Fruit fly (Drosophila melanogaster): Measurements from ENCODE around the gene Sgt.

The Sgt gene

DNA sequence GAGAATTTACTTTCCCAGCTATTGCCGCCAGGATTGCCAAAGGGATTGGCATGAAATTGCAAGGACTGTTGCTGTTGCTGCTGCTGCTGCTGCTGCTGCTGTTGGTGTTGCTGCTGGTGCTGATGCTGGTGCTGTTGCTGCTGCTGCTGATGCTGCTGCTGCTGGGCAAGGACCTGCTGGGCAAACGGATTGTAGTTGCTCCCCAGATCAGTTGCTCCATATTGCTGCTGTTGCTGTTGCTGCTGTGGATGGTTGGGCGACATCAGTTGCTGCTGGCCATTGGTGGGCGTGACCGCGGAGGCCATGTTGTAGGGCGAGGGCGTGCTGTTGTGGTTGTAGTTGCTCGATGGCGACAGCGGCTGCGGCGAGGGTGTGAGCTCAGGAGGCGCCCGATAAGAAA, 33.8 kb upstream of the Sgt start:
- TF ChIP-seq pan (optimal IDR thresholded peaks at IDR 0.05) (no peak), EcR (GFP tag; optimal IDR thresholded peaks at IDR 0.05) (no peak)

DNA sequence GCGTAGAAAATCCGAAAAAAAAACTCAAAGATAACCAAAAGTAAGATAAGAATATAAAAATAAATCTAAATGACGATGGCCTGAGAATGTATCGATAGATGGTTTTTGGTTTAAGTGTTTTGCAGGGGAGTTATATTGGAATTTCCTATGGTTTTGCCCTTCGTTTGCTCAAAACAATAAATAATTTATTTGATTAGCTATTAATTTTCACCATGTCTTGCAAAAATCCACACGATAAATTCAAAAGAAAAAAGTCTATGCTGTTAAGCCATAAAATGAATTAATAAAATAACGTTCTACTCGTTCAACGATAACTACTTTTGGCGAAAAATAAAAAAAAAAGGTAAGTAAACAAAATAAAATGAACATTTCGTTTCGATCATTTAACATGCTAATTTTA, 24.3 kb upstream of the Sgt start:
- TF ChIP-seq CG8478 (optimal IDR thresholded peaks at IDR 0.05) (no peak), Dll (optimal IDR thresholded peaks at IDR 0.05) (no peak), EcR (GFP tag; optimal IDR thresholded peaks at IDR 0.05) (no peak), usp (GFP tag; optimal IDR thresholded peaks at IDR 0.05) (no peak), psq (optimal IDR thresholded peaks at IDR 0.05) (no peak), pan (optimal IDR thresholded peaks at IDR 0.05) (no peak)

DNA sequence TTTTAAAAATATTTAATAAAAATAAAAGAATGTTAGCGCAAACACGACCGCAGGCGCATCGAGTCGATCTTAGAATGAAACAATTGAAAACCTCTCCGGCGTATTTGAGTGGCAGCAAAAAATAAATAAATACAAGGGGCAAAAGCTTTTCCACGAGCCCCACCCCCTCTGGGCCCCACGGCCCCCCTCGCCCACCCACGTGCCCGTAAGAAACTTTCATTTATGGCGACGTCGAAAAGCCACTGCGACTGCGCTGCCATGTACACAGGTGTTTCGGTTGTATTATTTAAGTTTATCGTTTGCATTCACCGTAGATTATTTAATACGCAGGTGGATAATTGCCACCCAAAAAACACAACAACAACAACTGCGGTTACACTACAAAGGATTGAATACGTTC, 23.0 kb upstream of the Sgt start:
- TF ChIP-seq psq (optimal IDR thresholded peaks at IDR 0.05), result no peak
- no peak for TF ChIP-seq Dll (optimal IDR thresholded peaks at IDR 0.05)
- no peak for TF ChIP-seq pan (optimal IDR thresholded peaks at IDR 0.05)
- TF ChIP-seq usp (GFP tag; optimal IDR thresholded peaks at IDR 0.05), result no peak
- TF ChIP-seq EcR (GFP tag; optimal IDR thresholded peaks at IDR 0.05), result no peak
- TF ChIP-seq CG8478 (optimal IDR thresholded peaks at IDR 0.05), result no peak

DNA sequence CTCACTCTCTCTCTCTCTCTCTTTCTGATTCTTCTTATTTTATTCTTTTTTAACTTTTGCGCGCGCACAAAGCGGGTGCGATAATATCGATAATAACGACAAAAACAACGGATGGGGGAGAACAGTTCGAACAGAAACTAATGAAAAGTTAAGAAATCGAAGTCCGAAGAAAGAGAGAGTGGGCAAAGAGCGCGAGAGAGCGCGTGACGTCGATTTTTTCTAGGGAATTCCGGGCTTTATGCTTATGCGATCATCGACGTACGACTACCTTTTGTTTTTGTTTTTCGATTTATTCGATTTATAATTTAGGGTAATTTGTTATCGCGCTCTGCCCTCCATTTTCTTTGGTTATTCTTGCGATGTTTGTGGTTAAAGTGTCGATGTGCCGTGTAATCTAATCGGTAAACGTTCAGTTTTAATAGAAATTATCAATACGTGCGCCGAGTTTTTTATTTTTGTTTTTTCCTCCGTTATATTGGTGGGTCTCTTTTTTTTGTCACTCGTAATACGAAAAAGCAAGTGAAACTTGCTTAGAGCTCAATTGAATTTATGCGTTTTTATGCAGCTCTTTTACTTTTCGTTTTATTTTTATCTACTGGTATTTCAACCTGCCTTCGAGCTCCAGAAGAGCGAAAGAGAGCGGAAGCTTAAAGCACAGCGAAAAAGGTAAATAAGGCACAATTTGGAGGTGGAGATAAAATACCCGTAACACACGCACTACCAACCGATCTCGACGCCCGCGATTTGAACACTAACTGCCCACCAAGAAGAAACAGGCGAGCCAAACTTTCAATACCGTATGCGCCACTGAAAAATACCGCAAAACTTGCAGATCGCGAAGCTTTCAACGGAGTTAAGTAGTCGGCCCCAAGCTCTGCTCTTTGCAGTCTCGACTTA, 21.5 kb upstream of the Sgt start, which contains the start of gene dl:
Gene dl, minus strand, starts transcription at position 757 of the 897 bp plus-strand sequence.
- TF ChIP-seq EcR (GFP tag; optimal IDR thresholded peaks at IDR 0.05), result no peak
- peak; percentile 67 for TF ChIP-seq pan (optimal IDR thresholded peaks at IDR 0.05)

DNA sequence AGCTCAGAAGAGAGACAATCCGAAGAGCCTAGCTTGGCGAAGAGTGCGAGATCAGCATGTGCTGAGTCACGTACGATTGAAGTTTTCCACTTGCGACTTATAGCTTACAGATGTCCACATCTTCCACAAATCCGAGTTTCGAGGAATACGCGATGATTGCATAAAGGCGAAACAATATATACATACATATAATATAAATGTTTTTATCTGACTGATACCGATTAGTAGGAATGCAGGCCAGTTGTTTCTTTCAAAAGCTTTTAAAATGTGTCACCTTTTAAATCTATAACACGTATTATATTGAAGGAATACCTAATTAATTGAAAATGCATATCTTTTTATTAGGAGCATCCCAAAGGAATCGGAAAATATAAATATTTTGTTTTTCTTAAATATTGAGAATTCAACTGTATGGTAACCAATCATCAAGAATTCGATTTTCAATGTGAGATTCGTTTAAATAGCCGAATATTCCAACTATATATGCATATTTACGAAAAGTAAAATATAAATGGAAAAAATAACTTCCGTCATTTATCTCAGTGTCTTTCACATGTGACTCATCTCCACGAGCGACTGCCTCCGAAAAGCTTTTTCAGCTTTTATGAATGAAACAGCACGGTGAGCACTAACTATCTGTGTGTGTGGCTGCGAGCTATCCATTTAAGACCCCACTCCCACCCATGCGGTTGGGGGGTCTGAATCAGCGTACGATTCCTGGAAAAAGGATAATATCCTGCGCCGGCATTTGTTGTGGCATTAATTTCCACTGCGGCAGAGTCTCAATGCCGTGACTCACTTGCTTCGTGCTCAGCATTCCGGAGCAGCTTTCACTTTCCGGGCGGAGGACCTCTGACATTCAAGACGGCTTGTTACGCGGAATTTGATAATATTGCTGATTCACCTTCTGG, 20.6 kb upstream of the Sgt start:
- TF ChIP-seq Dll (optimal IDR thresholded peaks at IDR 0.05), result no peak
- no peak for TF ChIP-seq usp (GFP tag; optimal IDR thresholded peaks at IDR 0.05)
- no peak for TF ChIP-seq psq (optimal IDR thresholded peaks at IDR 0.05)
- TF ChIP-seq CG8478 (optimal IDR thresholded peaks at IDR 0.05), result no peak
- no peak for TF ChIP-seq EcR (GFP tag; optimal IDR thresholded peaks at IDR 0.05)

DNA sequence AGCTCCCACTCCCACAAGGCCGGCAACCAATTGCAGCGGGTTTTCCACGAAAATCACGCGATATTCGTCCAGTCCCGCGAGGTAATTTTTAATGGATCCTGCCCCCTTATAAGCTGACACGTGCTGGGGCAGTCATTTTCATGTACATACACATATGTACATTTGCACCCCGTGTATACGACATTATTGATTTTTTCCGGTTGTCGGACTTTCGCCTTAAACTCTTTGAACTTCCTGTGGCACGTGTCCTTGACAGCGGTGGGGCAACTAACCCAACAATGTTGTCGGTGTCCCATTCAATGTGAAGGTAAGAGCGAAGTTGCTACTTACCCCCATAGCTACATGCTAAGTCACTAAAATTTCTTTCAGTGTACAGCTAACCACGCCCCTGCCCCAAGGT, 19.3 kb upstream of the Sgt start:
- TF ChIP-seq CG8478 (optimal IDR thresholded peaks at IDR 0.05) (no peak), EcR (GFP tag; optimal IDR thresholded peaks at IDR 0.05) (no peak), usp (GFP tag; optimal IDR thresholded peaks at IDR 0.05) (no peak), psq (optimal IDR thresholded peaks at IDR 0.05) (no peak), Dll (optimal IDR thresholded peaks at IDR 0.05) (no peak), pan (optimal IDR thresholded peaks at IDR 0.05) (no peak)

DNA sequence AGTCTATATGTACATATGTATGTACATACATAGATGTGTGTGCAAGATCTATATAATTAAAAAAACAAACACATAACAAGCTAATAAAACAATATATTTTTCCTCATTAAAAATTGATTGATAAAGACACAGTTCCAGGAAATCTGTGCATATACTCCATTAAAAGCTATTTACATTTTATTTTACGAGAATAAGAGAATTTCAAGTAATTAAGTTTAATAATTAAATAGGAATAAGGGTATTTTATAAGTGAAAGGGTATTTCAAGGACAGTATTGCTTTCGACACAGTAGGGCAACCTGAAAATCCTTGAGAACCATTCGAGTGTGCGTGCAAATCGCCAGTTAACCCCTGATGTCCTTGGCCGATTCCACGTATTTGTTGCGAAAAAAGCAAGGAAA, 18.8 kb upstream of the Sgt start, which contains the start of gene CG5050:
Gene CG5050, plus strand, starts transcription at position 301 of the 400 bp plus-strand sequence.
- TF ChIP-seq Dll (optimal IDR thresholded peaks at IDR 0.05) (no peak), psq (optimal IDR thresholded peaks at IDR 0.05) (no peak), CG8478 (optimal IDR thresholded peaks at IDR 0.05) (no peak), usp (GFP tag; optimal IDR thresholded peaks at IDR 0.05) (no peak), pan (optimal IDR thresholded peaks at IDR 0.05) (no peak), EcR (GFP tag; optimal IDR thresholded peaks at IDR 0.05) (no peak)

DNA sequence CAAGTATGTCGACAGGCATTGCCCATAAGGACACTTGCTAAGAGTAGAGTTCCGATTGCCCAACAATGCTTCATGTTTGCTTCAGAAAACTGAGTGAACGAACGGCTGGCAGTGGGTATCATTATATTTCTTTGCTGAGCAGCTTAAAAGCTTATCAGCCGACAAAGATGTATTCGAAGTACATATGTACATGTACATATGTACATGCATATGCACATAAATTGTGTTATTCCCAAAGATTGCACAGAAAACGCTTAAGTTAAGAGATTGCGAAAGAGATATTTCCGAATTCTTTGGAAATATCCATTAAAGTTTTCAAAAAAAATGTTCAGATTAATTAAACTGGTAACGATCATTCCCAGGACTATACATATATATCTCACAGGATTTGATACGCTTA, 15.6 kb upstream of the Sgt start, which contains the start of gene SPH93:
Gene SPH93, minus strand, starts transcription at position 101 of the 400 bp plus-strand sequence.
- TF ChIP-seq psq (optimal IDR thresholded peaks at IDR 0.05) (no peak), CG8478 (optimal IDR thresholded peaks at IDR 0.05) (no peak), pan (optimal IDR thresholded peaks at IDR 0.05) (no peak), EcR (GFP tag; optimal IDR thresholded peaks at IDR 0.05) (no peak), usp (GFP tag; optimal IDR thresholded peaks at IDR 0.05) (no peak), Dll (optimal IDR thresholded peaks at IDR 0.05) (no peak)

DNA sequence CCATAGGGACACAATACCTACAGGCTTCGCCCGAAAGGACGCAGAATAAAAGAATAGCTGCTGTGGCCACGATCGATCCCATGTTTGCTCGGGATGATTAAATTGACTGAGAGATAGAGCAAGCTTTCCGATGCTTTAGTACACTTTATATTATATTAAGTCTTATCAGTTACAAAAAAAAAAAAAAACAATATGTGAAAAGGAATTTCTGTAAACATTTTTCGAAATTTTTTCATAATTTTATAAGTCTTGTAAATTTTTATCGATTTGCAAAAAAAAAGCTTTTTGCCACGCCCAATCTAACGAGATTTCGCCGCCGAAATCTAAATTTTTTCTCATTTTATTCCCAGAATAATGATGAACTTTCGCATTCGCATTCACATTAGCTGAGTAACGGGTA, 13.5 kb upstream of the Sgt start, which contains the start of gene CG18563:
Gene CG18563, minus strand, starts transcription at position 101 of the 400 bp plus-strand sequence.
- no peak for TF ChIP-seq psq (optimal IDR thresholded peaks at IDR 0.05)
- TF ChIP-seq Dll (optimal IDR thresholded peaks at IDR 0.05), result no peak
- TF ChIP-seq EcR (GFP tag; optimal IDR thresholded peaks at IDR 0.05), result no peak
- no peak for TF ChIP-seq pan (optimal IDR thresholded peaks at IDR 0.05)
- TF ChIP-seq usp (GFP tag; optimal IDR thresholded peaks at IDR 0.05), result no peak
- TF ChIP-seq CG8478 (optimal IDR thresholded peaks at IDR 0.05), result no peak

DNA sequence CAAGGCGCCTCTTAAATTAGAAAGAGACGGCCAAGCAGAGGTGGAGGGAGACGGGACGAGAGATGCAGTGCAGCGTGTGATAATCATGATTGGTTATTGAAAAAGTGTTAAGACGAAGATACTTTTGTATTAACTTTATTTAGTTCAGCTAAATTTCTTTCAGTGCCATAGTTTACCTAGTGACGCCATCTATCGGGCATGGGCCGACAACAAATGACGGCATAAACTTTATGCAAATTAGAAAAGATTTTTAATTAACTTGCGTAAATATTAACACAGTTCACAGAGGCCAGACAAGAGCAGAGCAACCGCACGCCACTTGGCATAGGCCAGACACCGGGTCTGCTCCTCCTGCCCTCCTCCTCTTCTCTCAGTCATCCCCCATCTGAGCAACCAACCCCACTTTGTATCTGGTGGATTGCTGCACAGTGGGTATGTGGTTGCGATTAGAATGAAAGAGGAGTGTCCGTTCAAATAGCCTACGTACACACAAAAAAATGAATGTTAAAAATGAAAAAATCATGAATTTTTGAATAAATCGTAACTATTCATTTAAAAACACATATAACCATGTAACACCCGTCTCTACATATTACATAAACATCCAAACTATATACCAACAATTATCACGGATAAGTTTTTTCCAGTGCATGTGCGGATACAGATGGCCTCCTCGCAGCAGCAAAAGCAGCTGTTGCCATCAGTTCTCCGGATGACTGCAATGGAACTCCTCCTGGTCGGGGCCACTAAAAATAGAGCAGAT, 5.3 kb upstream of the Sgt start:
- no peak for TF ChIP-seq EcR (GFP tag; optimal IDR thresholded peaks at IDR 0.05)
- TF ChIP-seq Dll (optimal IDR thresholded peaks at IDR 0.05), result no peak
- no peak for TF ChIP-seq psq (optimal IDR thresholded peaks at IDR 0.05)
- no peak for TF ChIP-seq CG8478 (optimal IDR thresholded peaks at IDR 0.05)
- TF ChIP-seq usp (GFP tag; optimal IDR thresholded peaks at IDR 0.05), result no peak
- TF ChIP-seq pan (optimal IDR thresholded peaks at IDR 0.05), result no peak

DNA sequence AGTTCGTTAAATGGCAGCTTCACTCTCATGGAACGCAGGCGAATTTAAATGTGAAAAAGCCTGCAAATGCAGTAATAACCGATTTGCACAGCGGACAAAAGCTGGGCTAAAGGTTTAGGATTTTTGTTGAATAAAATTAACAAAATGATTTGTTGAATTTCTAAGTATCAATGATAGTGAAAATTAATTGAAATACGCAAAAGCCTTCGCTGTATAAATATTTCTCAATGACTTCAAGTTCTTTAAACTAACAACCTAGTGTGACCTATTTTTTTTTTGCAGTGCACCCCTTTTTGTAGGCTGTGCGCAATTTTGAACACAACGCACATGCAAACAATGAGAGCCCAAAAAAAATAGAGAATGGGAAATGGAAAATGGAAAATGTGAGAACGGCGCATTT, 4.5 kb upstream of the Sgt start:
- TF ChIP-seq psq (optimal IDR thresholded peaks at IDR 0.05), result no peak
- no peak for TF ChIP-seq usp (GFP tag; optimal IDR thresholded peaks at IDR 0.05)
- TF ChIP-seq EcR (GFP tag; optimal IDR thresholded peaks at IDR 0.05), result no peak
- no peak for TF ChIP-seq Dll (optimal IDR thresholded peaks at IDR 0.05)
- no peak for TF ChIP-seq pan (optimal IDR thresholded peaks at IDR 0.05)
- TF ChIP-seq CG8478 (optimal IDR thresholded peaks at IDR 0.05), result no peak

Measured in whole organism.